Fruit fly (Drosophila melanogaster): ENCODE measurements around the gene CG43082.
A peak's percentile ranks its signal among the peaks of the same experiment; 100 is the strongest.

Gene CG43082

DNA sequence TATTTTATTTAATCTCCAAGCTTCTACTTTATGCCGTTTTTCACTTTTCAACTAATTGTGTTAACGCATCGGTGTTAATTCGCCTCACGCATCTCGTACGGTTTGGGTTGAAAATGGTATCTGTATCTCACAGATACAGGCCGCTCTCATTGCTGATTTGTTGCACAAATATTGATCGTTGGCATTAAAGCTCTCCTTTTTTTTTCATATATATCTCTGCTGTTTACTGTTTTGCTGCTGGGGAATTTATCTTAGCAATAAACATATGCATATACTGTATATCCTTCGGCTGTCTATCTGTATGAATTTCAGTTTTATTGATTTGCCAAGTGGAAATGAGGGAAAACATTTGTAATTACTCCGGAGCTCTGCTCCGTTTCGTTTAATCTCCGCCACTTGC lies 29.0 kb upstream of the CG43082 start (continued):
- TF ChIP-seq peb (GFP tag; IDR thresholded peaks at IDR 0.05) (no peak), CG14965 (GFP tag; optimal IDR thresholded peaks at IDR 0.05; ENCODE audit: borderline replicate concordance) (no peak), nau (GFP tag; optimal IDR thresholded peaks at IDR 0.05) (no peak), otp (GFP tag; IDR thresholded peaks at IDR 0.05) (0 out of 3 replicates have a peak, but pooled peaks have one; percentile 13), ATbp (GFP tag; optimal IDR thresholded peaks at IDR 0.05) (peak; percentile 12), dmrt11E (tag; optimal IDR thresholded peaks at IDR 0.05) (no peak), CG4360 (GFP tag; IDR thresholded peaks at IDR 0.05) (no peak), CG9876 (GFP tag; optimal IDR thresholded peaks at IDR 0.05) (no peak), CG14667 (GFP tag; IDR thresholded peaks at IDR 0.05) (no peak), CG18764 (GFP tag; optimal IDR thresholded peaks at IDR 0.05) (no peak), HmgD (GFP tag; optimal IDR thresholded peaks at IDR 0.05) (no peak), CG34376 (GFP tag; optimal IDR thresholded peaks at IDR 0.05) (peak; percentile 6), CG7987 (GFP tag; optimal IDR thresholded peaks at IDR 0.05) (peak; percentile 25), lmd (GFP tag; IDR thresholded peaks at IDR 0.05) (no peak), CG8924 (tag; optimal IDR thresholded peaks at IDR 0.05) (no peak), CG1647 (GFP tag; optimal IDR thresholded peaks at IDR 0.05) (no peak), CG5180 (GFP tag; optimal IDR thresholded peaks at IDR 0.05) (peak; percentile 10), CG12659 (GFP tag; optimal IDR thresholded peaks at IDR 0.05) (peak; percentile 6), CG14441 (GFP tag; IDR thresholded peaks at IDR 0.05) (no peak), CG33213 (GFP tag; optimal IDR thresholded peaks at IDR 0.05) (no peak), CG10565 (GFP tag; optimal IDR thresholded peaks at IDR 0.05) (no peak), CG10543 (GFP tag; optimal IDR thresholded peaks at IDR 0.05) (peak; percentile 57), BtbVII (GFP tag; optimal IDR thresholded peaks at IDR 0.05) (peak; percentile 21), CG30020 (tag; optimal IDR thresholded peaks at IDR 0.05) (no peak), CG11085 (GFP tag; IDR thresholded peaks at IDR 0.05) (no peak), sens (GFP tag) (peak; percentile 65), Fer2 (tag; optimal IDR thresholded peaks at IDR 0.05) (no peak), CrebB (tag; optimal IDR thresholded peaks at IDR 0.05) (peak; percentile 18), CG15601 (tag; optimal IDR thresholded peaks at IDR 0.05) (no peak), CG4328 (GFP tag; optimal IDR thresholded peaks at IDR 0.05) (no peak), CG10321 (GFP tag; IDR thresholded peaks at IDR 0.05) (no peak), Optix (GFP tag; IDR thresholded peaks at IDR 0.05) (no peak), Dek (tag; optimal IDR thresholded peaks at IDR 0.05) (no peak), psq (GFP tag; optimal IDR thresholded peaks at IDR 0.05) (no peak), Med (GFP tag) (peak; percentile 71), B-H2 (GFP tag; optimal IDR thresholded peaks at IDR 0.05) (peak; percentile 8), Ada2b (GFP tag; IDR thresholded peaks at IDR 0.05) (no peak), eyg (GFP tag; optimal IDR thresholded peaks at IDR 0.05) (no peak), corto (GFP tag; optimal IDR thresholded peaks at IDR 0.05) (no peak), stwl (tag; optimal IDR thresholded peaks at IDR 0.05) (no peak), btn (GFP tag; optimal IDR thresholded peaks at IDR 0.05) (no peak), Nf-YC (tag; optimal IDR thresholded peaks at IDR 0.05) (no peak), Rfx (GFP tag; IDR thresholded peaks at IDR 0.05) (no peak), Aef1 (GFP tag; IDR thresholded peaks at IDR 0.05) (no peak), HLH3B (GFP tag; IDR thresholded peaks at IDR 0.05) (no peak), lbe (GFP tag; optimal IDR thresholded peaks at IDR 0.05) (no peak), CG13775 (GFP tag; optimal IDR thresholded peaks at IDR 0.05) (no peak), cg (GFP tag; optimal IDR thresholded peaks at IDR 0.05) (no peak), caup (GFP tag; optimal IDR thresholded peaks at IDR 0.05; ENCODE audit: severe bottlenecking) (peak; percentile 48), CG12071 (GFP tag; optimal IDR thresholded peaks at IDR 0.05) (peak; percentile 0), lab (GFP tag; optimal IDR thresholded peaks at IDR 0.05) (peak; percentile 30)
